Fruit fly (Drosophila melanogaster) ovary, adult (tissue): ENCODE data around the gene LysRS.

Experiments used
- CG17801 ChIP-seq: fragments of 200-800 bp; optimal IDR thresholded peaks from 2 replicates; lab custom pipeline; 2019; ENCODE audit warnings: missing biosample characterization, mild to moderate bottlenecking, missing genetic modification characterization, moderate library complexity; ENCODE audit not compliant: partially characterized antibody

The LysRS gene

dm6 chrX:9608727-9609419 is at the start of gene LysRS, which contains the start of gene Hecw:
TSS of gene LysRS (minus strand) at chrX:9608884.
TSS of gene Hecw (plus strand) at chrX:9608946.
- peak; percentile 10 for TF ChIP-seq CG17801 (GFP tag; lab: Kevin White, UChicago)

- TF ChIP-seq CG17801 (GFP tag; lab: Kevin White, UChicago): no peak
These were observed 49.6 kb upstream of the LysRS start for dm6 chrX:9658095-9658838.

DNA sequence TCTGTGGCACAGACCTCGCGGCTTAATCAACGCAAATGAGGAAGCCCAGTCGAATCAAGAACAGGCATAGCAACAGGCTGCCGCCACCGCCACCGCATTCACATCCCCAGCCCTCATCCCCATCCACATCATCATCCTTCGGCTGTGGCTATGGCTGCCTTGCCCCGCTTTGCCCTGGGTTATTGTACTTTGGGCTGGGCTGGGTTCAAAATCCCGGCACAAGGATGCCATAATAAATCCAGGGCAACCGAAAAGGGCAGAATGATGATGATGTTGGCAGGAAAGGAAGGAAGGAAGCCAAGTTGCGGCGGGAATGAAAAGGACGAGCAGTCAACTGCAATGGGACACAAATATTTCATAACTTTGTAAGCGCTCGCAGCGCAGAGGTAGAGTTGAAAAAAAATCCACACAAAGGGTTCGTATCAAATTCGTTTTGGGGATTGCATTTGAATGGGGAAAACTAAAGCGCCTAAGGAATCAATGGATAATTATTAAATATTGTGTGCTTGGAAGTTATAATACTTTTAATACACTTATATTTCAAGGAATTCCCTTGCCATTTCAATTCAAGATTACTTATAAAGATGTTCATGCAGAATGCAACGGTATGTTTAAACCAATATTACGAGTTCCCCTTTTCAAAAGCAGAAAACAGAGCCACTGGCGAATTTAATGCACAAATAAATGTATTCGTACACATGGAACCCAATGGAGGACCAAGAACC is 47.5 kb upstream of the LysRS start:
- no peak for TF ChIP-seq CG17801 (GFP tag; lab: Kevin White, UChicago)

DNA sequence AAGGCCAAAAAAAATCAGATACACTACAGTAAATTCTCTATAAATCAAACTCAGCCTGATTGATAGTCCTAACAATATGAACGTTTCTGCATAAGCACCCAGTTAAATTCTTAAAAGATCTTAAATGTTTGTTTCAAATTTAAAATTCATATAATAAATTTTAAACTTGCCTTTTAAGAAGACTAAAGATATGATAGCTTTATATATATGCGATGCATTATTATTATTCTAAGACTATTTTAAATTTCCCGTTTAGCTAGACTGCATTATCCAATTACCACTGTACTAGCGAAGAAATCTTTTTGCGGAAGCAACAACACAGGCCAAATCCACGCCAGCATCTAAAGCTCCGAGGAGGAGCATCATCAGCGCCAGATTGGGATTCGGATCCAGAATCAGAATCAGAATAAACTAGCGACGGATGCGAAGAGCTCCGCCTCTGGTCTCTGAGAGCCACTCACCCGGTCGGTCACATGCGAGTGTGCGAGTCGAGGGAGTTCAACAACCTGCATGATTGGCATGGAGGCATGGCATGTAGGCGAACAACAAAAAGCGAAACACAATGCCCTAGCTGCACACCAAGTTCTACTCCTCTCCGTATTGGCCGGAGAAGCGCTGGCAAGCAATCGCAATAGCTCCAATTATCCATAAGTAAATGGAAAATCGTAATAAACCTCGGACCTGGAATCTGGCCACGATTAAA is 45.5 kb upstream of the LysRS start:
- no peak for TF ChIP-seq CG17801 (GFP tag; lab: Kevin White, UChicago)

DNA sequence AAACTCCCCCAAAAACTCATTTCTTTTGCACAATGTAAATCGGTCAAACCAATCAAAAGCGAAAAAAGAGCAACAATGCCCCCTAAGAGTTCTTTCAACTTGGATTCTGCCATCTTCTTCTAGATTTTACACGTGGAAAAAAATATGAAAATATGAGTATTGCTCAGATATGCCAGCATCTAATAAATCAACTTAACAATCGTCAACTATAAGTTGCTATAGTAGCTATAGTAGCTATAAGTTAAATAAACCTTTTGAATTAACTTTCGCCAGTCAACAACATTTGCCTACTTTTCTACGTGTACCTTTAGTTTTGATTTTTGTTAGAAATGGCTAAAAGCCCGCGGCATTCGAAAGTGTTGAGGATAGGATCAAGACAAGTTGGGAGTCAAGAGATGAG is 44.6 kb upstream of the LysRS start:
- TF ChIP-seq CG17801 (GFP tag; lab: Kevin White, UChicago): no peak

DNA sequence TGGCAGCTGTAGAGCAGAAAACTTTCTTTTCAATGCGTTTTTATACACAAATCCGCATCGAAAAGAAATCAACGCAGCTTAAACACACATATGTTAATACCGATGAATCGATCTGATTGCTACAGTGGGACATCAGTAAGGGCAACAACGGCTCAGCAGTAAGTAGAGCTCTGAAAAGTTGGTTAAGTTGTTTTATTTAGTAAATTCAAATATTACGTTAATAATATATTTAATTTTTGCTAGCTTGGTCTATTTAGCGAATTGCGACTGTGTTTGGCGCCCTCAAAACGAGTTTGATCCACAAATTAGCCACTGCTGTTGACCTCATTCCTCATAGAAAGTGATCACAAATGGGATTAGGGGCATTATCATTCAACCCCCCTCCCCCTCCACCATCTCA is 43.3 kb upstream of the LysRS start:
- TF ChIP-seq CG17801 (GFP tag; lab: Kevin White, UChicago): peak; percentile 11

dm6 chrX:9650757-9651594 is 42.3 kb upstream of the LysRS start:
- peak; percentile 90 for TF ChIP-seq CG17801 (GFP tag; lab: Kevin White, UChicago)

dm6 chrX:9650048-9650447 is 41.4 kb upstream of the LysRS start:
- peak; percentile 76 for TF ChIP-seq CG17801 (GFP tag; lab: Kevin White, UChicago)

DNA sequence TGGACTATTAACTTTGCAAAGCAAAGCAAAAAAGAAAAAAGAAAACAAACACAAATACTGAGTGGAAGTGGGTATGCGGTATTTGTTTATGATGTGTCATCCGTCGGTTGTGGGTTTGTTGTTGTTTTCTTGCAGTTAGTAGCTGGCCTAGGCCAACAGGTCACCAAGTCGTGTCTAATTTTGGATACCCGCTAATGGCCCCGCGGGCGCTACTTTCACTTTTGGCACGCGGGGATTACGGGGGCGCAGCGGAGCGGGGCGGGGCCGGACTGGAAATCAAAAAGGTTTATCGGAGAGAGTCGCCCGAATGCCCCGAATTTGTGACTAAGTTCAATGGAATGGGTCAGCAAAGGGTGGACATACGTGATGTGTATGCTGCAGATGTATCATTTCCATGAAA is 38.4 kb upstream of the LysRS start:
- TF ChIP-seq CG17801 (GFP tag; lab: Kevin White, UChicago): no peak

DNA sequence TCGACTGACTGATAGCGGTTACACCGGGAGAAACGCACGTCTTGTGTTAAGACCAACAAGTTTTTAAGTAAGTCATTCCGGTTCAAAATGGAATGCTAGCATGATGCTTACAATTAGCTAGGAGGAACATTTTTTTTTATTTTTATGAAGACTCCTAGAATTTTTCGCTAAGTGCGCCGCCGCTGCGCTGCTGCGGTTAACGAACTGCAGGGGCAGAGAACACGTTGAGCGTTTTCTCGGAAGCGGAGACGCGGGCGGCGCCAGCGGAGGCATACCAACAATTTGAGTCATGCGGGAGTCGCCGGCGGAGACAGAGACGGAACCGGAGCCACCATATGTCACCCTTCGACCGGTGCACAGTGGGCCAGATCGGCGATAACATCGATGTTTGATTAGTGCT is 37.3 kb upstream of the LysRS start:
- TF ChIP-seq CG17801 (GFP tag; lab: Kevin White, UChicago): peak; percentile 98

dm6 chrX:9644828-9645227 is 36.1 kb upstream of the LysRS start:
- no peak for TF ChIP-seq CG17801 (GFP tag; lab: Kevin White, UChicago)

dm6 chrX:9641184-9641772 is 32.6 kb upstream of the LysRS start:
- TF ChIP-seq CG17801 (GFP tag; lab: Kevin White, UChicago): no peak

DNA sequence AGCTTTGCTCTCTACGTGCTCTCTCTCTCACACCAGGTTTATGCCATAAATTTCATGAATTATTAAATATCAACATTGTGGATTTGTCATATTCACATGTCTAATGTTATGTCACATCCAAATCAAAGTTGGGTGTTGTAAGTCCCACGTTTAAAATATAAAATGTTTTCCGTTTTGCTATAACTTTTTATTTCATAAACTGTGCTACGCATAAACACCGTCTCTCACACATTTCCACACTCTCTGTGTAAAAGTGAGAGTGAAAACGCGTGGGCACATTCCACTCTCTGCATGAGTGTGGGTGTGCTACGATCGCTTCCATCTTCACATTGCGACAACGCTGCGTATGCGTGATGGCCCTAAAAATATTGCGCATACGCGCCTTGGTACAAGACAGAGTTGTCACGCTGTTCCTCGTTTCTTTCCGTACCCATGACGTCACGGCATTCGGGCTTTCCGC is 32.0 kb upstream of the LysRS start:
- TF ChIP-seq CG17801 (GFP tag; lab: Kevin White, UChicago): peak; percentile 99
